Worm (Caenorhabditis elegans) whole organism, young adult: ENCODE measurements around the gene pola-1.
A peak's percentile ranks its signal among the peaks of the same experiment; 100 is the strongest.

Source experiments
- B0261.1 ChIP-seq: sonication (generic microtip); optimal IDR thresholded peaks from 2 replicates; lab custom pipeline; 2016; ENCODE audit warnings: mild to moderate bottlenecking, missing genetic modification characterization, moderate library complexity, missing compliant biosample characterization
- B0336.3 ChIP-seq: fragments of 200-800 bp; sonication (Bioruptor generic); IDR thresholded peaks from 2 replicates; pipeline ENCODE4 v1.3.6; 2022; ENCODE audit warnings: missing genetic modification characterization, missing compliant biosample characterization
- D2030.7 ChIP-seq: fragments of 200-800 bp; sonication (Bioruptor generic); IDR thresholded peaks from 2 replicates; pipeline ENCODE4 v1.3.6; 2022; ENCODE audit warnings: missing genetic modification reagents, missing genetic modification characterization, missing compliant biosample characterization
- F10E7.11 ChIP-seq: sonication (generic microtip); optimal IDR thresholded peaks from 2 replicates; lab custom pipeline; 2017; ENCODE audit warnings: mild to moderate bottlenecking, missing genetic modification characterization, moderate library complexity, missing compliant biosample characterization
- F22D6.2 ChIP-seq: sonication (generic microtip); optimal IDR thresholded peaks from 2 replicates; lab custom pipeline; 2016; ENCODE audit warnings: mild to moderate bottlenecking, missing genetic modification characterization, missing compliant biosample characterization
- F23B12.7 ChIP-seq: sonication (generic microtip); optimal IDR thresholded peaks from 2 replicates; lab custom pipeline; 2017; ENCODE audit warnings: missing genetic modification characterization, mild to moderate bottlenecking, missing compliant biosample characterization, antibody characterized with exemption, moderate library complexity; ENCODE audit not compliant: insufficient read depth
- F33H1.4 ChIP-seq: fragments of 200-800 bp; sonication (Bioruptor generic); IDR thresholded peaks from 2 replicates; pipeline ENCODE4 v1.3.6; 2022; ENCODE audit warnings: missing genetic modification reagents, missing genetic modification characterization, missing compliant biosample characterization
- F39B2.1 ChIP-seq: fragments of 200-800 bp; sonication (Bioruptor generic); IDR thresholded peaks from 2 replicates; pipeline ENCODE4 v1.3.6; 2022; ENCODE audit warnings: missing genetic modification reagents, missing genetic modification characterization, missing compliant biosample characterization
- ZK185.1 ChIP-seq: sonication (generic microtip); optimal IDR thresholded peaks from 2 replicates; lab custom pipeline; 2016; ENCODE audit warnings: mild to moderate bottlenecking, missing genetic modification characterization, missing compliant biosample characterization; ENCODE audit not compliant: poor library complexity, severe bottlenecking
- attf-3 ChIP-seq: fragments of 200-800 bp; sonication (Bioruptor generic); conservative IDR thresholded peaks from 2 replicates; pipeline ENCODE4 v1.3.6; 2022; ENCODE audit warnings: missing genetic modification reagents, missing genetic modification characterization, missing compliant biosample characterization
- attf-5 ChIP-seq: fragments of 200-800 bp; sonication (Bioruptor generic); optimal IDR thresholded peaks from 2 replicates; lab custom pipeline; 2018; ENCODE audit warnings: mild to moderate bottlenecking, missing genetic modification characterization, missing compliant biosample characterization
- cebp-1 ChIP-seq, 2 experiments: fragments of 200-800 bp in 1 of 2; sonication (Bioruptor generic) in 1 of 2; sonication (generic microtip) in 1 of 2; IDR thresholded peaks in 1 of 2; optimal IDR thresholded peaks in 1 of 2; 2 replicates each; pipeline versions ENCODE4 v1.3.6 to Lab custom; 2017 to 2022; ENCODE audit warnings: missing compliant biosample characterization in 2 of 2, missing genetic modification characterization in 2 of 2, mild to moderate bottlenecking in 1 of 2, missing genetic modification reagents in 1 of 2, moderate library complexity in 1 of 2
- cebp-2 ChIP-seq: fragments of 200-800 bp; sonication (Bioruptor generic); IDR thresholded peaks from 2 replicates; pipeline ENCODE4 v1.3.6; 2022; ENCODE audit warnings: missing genetic modification characterization, missing compliant biosample characterization
- ceh-40 ChIP-seq: fragments of 200-800 bp; sonication (Bioruptor generic); IDR thresholded peaks from 2 replicates; pipeline ENCODE4 v1.3.6; 2022; ENCODE audit warnings: missing genetic modification characterization, missing compliant biosample characterization
- ceh-58 ChIP-seq: fragments of 200-800 bp; sonication (Bioruptor generic); IDR thresholded peaks from 2 replicates; pipeline ENCODE4 v1.3.6; 2022; ENCODE audit warnings: missing genetic modification characterization, missing compliant biosample characterization
- ceh-91 ChIP-seq: fragments of 200-800 bp; sonication (Bioruptor generic); IDR thresholded peaks from 2 replicates; pipeline ENCODE4 v1.3.6; 2022; ENCODE audit warnings: missing genetic modification reagents, missing genetic modification characterization, missing compliant biosample characterization
- chd-7 ChIP-seq: sonication (generic microtip); optimal IDR thresholded peaks from 2 replicates; lab custom pipeline; 2016; ENCODE audit warnings: mild to moderate bottlenecking, missing genetic modification characterization, moderate library complexity, missing compliant biosample characterization
- dox-1 ChIP-seq: fragments of 200-800 bp; sonication (Bioruptor generic); IDR thresholded peaks from 2 replicates; pipeline ENCODE4 v1.3.6; 2022; ENCODE audit warnings: missing genetic modification reagents, missing genetic modification characterization, missing compliant biosample characterization
- efl-1 ChIP-seq: fragments of 150-350 bp; optimal IDR thresholded peaks from 2 replicates; lab custom pipeline; 2014; ENCODE audit warnings: missing biosample characterization, missing genetic modification reagents, missing genetic modification characterization
- egrh-3 ChIP-seq: fragments of 200-800 bp; sonication (Bioruptor generic); IDR thresholded peaks from 2 replicates; pipeline ENCODE4 v1.3.6; 2022; ENCODE audit warnings: missing genetic modification reagents, missing genetic modification characterization, missing compliant biosample characterization
- him-1 ChIP-seq: sonication (generic microtip); optimal IDR thresholded peaks from 2 replicates; lab custom pipeline; 2016; ENCODE audit warnings: missing genotype, missing genetic modification reagents, missing genetic modification characterization, missing compliant biosample characterization
- hmg-1.2 ChIP-seq: fragments of 200-800 bp; sonication (Bioruptor generic); IDR thresholded peaks from 2 replicates; pipeline ENCODE4 v1.3.6; 2022; ENCODE audit warnings: missing genetic modification reagents, missing genetic modification characterization, missing compliant biosample characterization
- lin-54 ChIP-seq: fragments of 200-800 bp; sonication (Bioruptor generic); optimal IDR thresholded peaks from 2 replicates; lab custom pipeline; 2018; ENCODE audit warnings: mild to moderate bottlenecking, missing genetic modification characterization, missing compliant biosample characterization
- lsy-27 ChIP-seq: sonication (generic microtip); optimal IDR thresholded peaks from 2 replicates; lab custom pipeline; 2017; ENCODE audit warnings: missing genetic modification characterization, mild to moderate bottlenecking, missing compliant biosample characterization, antibody characterized with exemption, missing genotype, borderline replicate concordance; ENCODE audit not compliant: insufficient read depth
- madf-10 ChIP-seq: sonication (generic microtip); optimal IDR thresholded peaks from 2 replicates; lab custom pipeline; 2016; ENCODE audit warnings: mild to moderate bottlenecking, missing genetic modification characterization, missing compliant biosample characterization
- madf-3 ChIP-seq: fragments of 200-800 bp; sonication (Bioruptor generic); IDR thresholded peaks from 2 replicates; pipeline ENCODE4 v1.3.6; 2022; ENCODE audit warnings: missing genetic modification reagents, missing genetic modification characterization, missing compliant biosample characterization
- madf-8 ChIP-seq: fragments of 200-800 bp; sonication (Bioruptor generic); conservative IDR thresholded peaks from 2 replicates; pipeline ENCODE4 v1.3.6; 2022; ENCODE audit warnings: missing genetic modification reagents, missing genetic modification characterization, missing compliant biosample characterization
- mcd-1 ChIP-seq: fragments of 200-800 bp; sonication (Bioruptor generic); IDR thresholded peaks from 2 replicates; pipeline ENCODE4 v1.3.6; 2022; ENCODE audit warnings: missing genetic modification reagents, missing genetic modification characterization, missing compliant biosample characterization
- mxl-1 ChIP-seq: sonication (generic microtip); optimal IDR thresholded peaks from 2 replicates; lab custom pipeline; 2016; ENCODE audit warnings: missing genetic modification characterization, missing compliant biosample characterization
- nfya-1 ChIP-seq: sonication (generic microtip); optimal IDR thresholded peaks from 2 replicates; lab custom pipeline; 2017; ENCODE audit warnings: antibody characterized with exemption, missing compliant biosample characterization, missing genetic modification characterization, borderline replicate concordance; ENCODE audit not compliant: insufficient read depth
- nfyb-1 ChIP-seq: fragments of 200-800 bp; sonication (Bioruptor generic); IDR thresholded peaks from 2 replicates; pipeline ENCODE4 v1.3.6; 2022; ENCODE audit warnings: missing genetic modification reagents, missing genetic modification characterization, missing compliant biosample characterization
- nhr-80 ChIP-seq: sonication (generic microtip); optimal IDR thresholded peaks from 2 replicates; lab custom pipeline; 2016; ENCODE audit warnings: missing genetic modification characterization, missing compliant biosample characterization
- rcor-1 ChIP-seq: fragments of 200-800 bp; sonication (Bioruptor generic); IDR thresholded peaks from 2 replicates; pipeline ENCODE4 v1.3.6; 2022; ENCODE audit warnings: missing genetic modification reagents, missing genetic modification characterization, missing compliant biosample characterization
- rec-8 ChIP-seq, 2 experiments: sonication (generic microtip); optimal IDR thresholded peaks; 2 replicates each; lab custom pipeline; 2016; ENCODE audit warnings: mild to moderate bottlenecking in 2 of 2, missing genetic modification characterization in 2 of 2, missing genetic modification reagents in 2 of 2, missing genotype in 2 of 2, missing biosample characterization in 1 of 2, missing compliant biosample characterization in 1 of 2, moderate library complexity in 1 of 2
- tbp1 ChIP-seq: fragments of 200-800 bp; sonication (Bioruptor generic); optimal IDR thresholded peaks from 2 replicates; lab custom pipeline; 2018; ENCODE audit warnings: mild to moderate bottlenecking, missing genetic modification characterization, missing compliant biosample characterization
- tbx-9 ChIP-seq: sonication (generic microtip); optimal IDR thresholded peaks from 2 replicates; lab custom pipeline; 2016; ENCODE audit warnings: borderline replicate concordance, missing genetic modification characterization, inconsistent platforms, missing compliant biosample characterization
- unc-130 ChIP-seq: sonication (generic microtip); optimal IDR thresholded peaks from 2 replicates; lab custom pipeline; 2016; ENCODE audit warnings: missing genetic modification reagents, missing genetic modification characterization, missing compliant biosample characterization
- unc-62 ChIP-seq: fragments of 150-350 bp; optimal IDR thresholded peaks from 2 replicates; lab custom pipeline; 2014; ENCODE audit warnings: missing biosample characterization, missing genetic modification reagents, missing genetic modification characterization
- xnd-1 ChIP-seq: sonication (generic microtip); optimal IDR thresholded peaks from 2 replicates; lab custom pipeline; 2016; ENCODE audit warnings: missing genotype, missing genetic modification reagents, missing genetic modification characterization, missing compliant biosample characterization
- zfh-2 ChIP-seq: fragments of 200-800 bp; sonication (Bioruptor generic); conservative IDR thresholded peaks from 2 replicates; pipeline ENCODE4 v1.3.6; 2022; ENCODE audit warnings: missing genetic modification reagents, missing genetic modification characterization, missing compliant biosample characterization
- zim-3 ChIP-seq: sonication (generic microtip); optimal IDR thresholded peaks from 2 replicates; lab custom pipeline; 2017; ENCODE audit warnings: mild to moderate bottlenecking, missing genetic modification characterization, moderate library complexity, missing compliant biosample characterization
- ztf-18 ChIP-seq: sonication (generic microtip); optimal IDR thresholded peaks from 2 replicates; lab custom pipeline; 2016; ENCODE audit warnings: missing genotype, mild to moderate bottlenecking, missing genetic modification characterization, missing compliant biosample characterization
- ztf-22 ChIP-seq: fragments of 200-800 bp; sonication (Bioruptor generic); optimal IDR thresholded peaks from 2 replicates; lab custom pipeline; 2018; ENCODE audit warnings: mild to moderate bottlenecking, missing genetic modification characterization, moderate library complexity, missing compliant biosample characterization
- ztf-25 ChIP-seq: fragments of 200-800 bp; sonication (Bioruptor generic); IDR thresholded peaks from 2 replicates; pipeline ENCODE4 v1.3.6; 2022; ENCODE audit warnings: missing genetic modification reagents, missing genetic modification characterization, missing compliant biosample characterization
- ztf-26 ChIP-seq: sonication (generic microtip); optimal IDR thresholded peaks from 2 replicates; lab custom pipeline; 2017; ENCODE audit warnings: missing genetic modification characterization, missing compliant biosample characterization

The pola-1 gene

DNA sequence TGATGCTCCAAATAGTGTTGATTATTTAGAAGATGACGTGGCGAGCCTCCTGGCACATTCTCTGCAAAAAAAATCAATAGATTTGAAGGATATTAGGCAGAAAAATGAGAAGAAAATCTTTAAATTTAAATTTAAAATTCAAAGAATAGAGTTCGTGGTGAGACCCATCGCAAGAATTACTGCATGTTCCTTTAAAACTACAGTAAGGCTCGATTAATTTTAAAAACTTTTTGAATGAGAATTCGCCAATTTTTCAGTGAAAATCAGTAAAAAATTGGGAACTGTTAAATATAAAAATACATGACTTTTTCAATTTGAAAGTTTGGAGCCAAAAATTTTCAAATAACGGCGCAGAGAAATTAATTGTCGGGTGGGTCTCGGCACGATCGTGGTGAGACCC, 52.9 kb downstream of the pola-1 start, which contains the start of gene tra-1 (continued):
- TF ChIP-seq rec-8 (tag; optimal IDR thresholded peaks at IDR 0.05; lab: Kevin White, UChicago) (no peak), zim-3 (tag; lab: Kevin White, UChicago) (no peak), ZK185.1 (tag; lab: Kevin White, UChicago) (no peak), F10E7.11 (no peak), tbx-9 (tag; lab: Kevin White, UChicago) (no peak), madf-3 (GFP tag; lab: Robert Waterston, UW) (no peak), ceh-58 (GFP tag; lab: Robert Waterston, UW) (no peak), B0261.1 (no peak), mcd-1 (GFP tag; lab: Robert Waterston, UW) (no peak), F39B2.1 (GFP tag; lab: Robert Waterston, UW) (no peak), ztf-22 (GFP tag; lab: Kevin White, UChicago) (no peak), madf-8 (GFP tag; lab: Robert Waterston, UW) (peak; percentile 17; the same call in 1 of the 2 replicates), unc-62 (GFP tag; lab: Kevin White, UChicago) (no peak), ztf-25 (no peak), F33H1.4 (GFP tag; lab: Robert Waterston, UW) (peak; percentile 81), mxl-1 (no peak), F23B12.7 (tag; lab: Kevin White, UChicago) (no peak), lsy-27 (tag; lab: Kevin White, UChicago) (no peak), zfh-2 (GFP tag; lab: Robert Waterston, UW) (no peak), ceh-40 (GFP tag; lab: Robert Waterston, UW) (no peak), tbp1 (GFP tag; lab: Kevin White, UChicago) (no peak), him-1 (tag; lab: Kevin White, UChicago) (no peak), efl-1 (peak; percentile 4), chd-7 (no peak), xnd-1 (peak; percentile 73)

DNA sequence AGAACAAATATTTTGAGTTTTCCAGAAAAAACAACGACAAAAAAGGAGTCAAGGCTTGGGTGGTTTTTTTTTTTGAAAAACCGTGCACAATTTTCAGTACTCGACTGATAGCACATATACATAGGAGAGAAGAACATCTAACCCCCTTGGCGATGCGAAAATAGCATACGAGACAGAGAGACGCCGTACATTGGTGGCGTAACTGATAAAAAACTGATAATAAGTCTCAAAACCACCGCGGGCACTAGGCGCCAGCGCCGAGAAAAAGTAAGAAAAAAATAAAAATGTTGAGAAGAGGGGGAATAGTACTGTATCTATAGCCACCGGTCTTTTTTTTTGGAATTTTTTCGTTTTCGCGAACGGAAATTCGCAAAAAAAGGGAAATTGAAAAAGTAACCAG, 53.3 kb downstream of the pola-1 start:
- TF ChIP-seq nfyb-1 (GFP tag; lab: Robert Waterston, UW) (no peak), dox-1 (GFP tag; lab: Robert Waterston, UW) (0 out of 2 replicates have a peak, but pooled peaks have one; percentile 8), mcd-1 (GFP tag; lab: Robert Waterston, UW) (peak; percentile 27; the same call in 1 of the 2 replicates), B0336.3 (GFP tag; lab: Robert Waterston, UW) (0 out of 2 replicates have a peak, but pooled peaks have one; percentile 47), ztf-26 (tag; lab: Kevin White, UChicago) (no peak), hmg-1.2 (peak; percentile 63; the same call in 1 of the 2 replicates), nhr-80 (tag; lab: Kevin White, UChicago) (peak; percentile 84)
- TF ChIP-seq, all 124 proteins: peak for 5

DNA sequence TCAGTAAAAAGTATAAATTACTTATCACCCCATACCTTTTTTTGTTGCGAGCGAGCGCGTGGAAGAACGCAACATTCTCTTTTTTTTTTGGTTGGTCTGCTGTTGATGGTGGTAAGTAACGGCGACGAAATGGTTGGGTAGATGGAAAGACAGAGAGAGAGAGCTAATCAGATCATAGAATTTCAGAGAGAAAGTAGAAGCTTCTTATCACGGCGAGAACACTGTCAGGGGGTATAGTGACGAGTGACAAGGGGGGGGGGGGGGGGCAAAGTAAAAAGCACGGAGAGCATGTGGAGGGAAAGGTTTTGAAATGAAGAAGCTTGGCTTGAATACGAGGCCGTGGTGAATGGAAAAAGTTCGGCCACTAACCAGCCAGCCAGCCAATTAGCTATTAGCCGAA, 55.1 kb downstream of the pola-1 start:
- TF ChIP-seq attf-3 (GFP tag; lab: Robert Waterston, UW) = no peak
- TF ChIP-seq ceh-91 (GFP tag; lab: Robert Waterston, UW) = no peak
- TF ChIP-seq nfya-1 (tag; lab: Kevin White, UChicago) = no peak
- peak; percentile 14 for TF ChIP-seq lin-54 (GFP tag; lab: Kevin White, UChicago)
- peak; percentile 21; the same call in 1 of the 2 replicates for TF ChIP-seq hmg-1.2
- TF ChIP-seq zim-3 (tag; lab: Kevin White, UChicago) = no peak
- peak; percentile 78 for TF ChIP-seq B0336.3 (GFP tag; lab: Robert Waterston, UW)
- TF ChIP-seq D2030.7 (GFP tag; lab: Robert Waterston, UW) = no peak
- no peak for TF ChIP-seq cebp-1 (GFP tag; IDR thresholded peaks at IDR 0.05; lab: Robert Waterston, UW)
- peak; percentile 62 for TF ChIP-seq cebp-1 (tag; optimal IDR thresholded peaks at IDR 0.05; lab: Kevin White, UChicago)
- TF ChIP-seq attf-5 (GFP tag; lab: Kevin White, UChicago) = peak; percentile 35
- TF ChIP-seq mcd-1 (GFP tag; lab: Robert Waterston, UW) = 0 out of 2 replicates have a peak, but pooled peaks have one; percentile 4
- no peak for TF ChIP-seq unc-130 (GFP tag; lab: Kevin White, UChicago)
- TF ChIP-seq tbp1 (GFP tag; lab: Kevin White, UChicago) = peak; percentile 17
- TF ChIP-seq egrh-3 = peak; percentile 81
- no peak for TF ChIP-seq F22D6.2 (tag; lab: Kevin White, UChicago)
- no peak for TF ChIP-seq cebp-2 (GFP tag; lab: Robert Waterston, UW)
- no peak for TF ChIP-seq rcor-1 (GFP tag; lab: Robert Waterston, UW)
- no peak for TF ChIP-seq ztf-18 (tag; lab: Kevin White, UChicago)
- no peak for TF ChIP-seq madf-10 (tag; lab: Kevin White, UChicago)
- TF ChIP-seq nhr-80 (tag; lab: Kevin White, UChicago) = peak; percentile 86
